Worm (Caenorhabditis elegans) whole organism, L1 larva: Measurements from ENCODE around the gene Y39B6A.41.

Experiments used
- C04F5.9 ChIP-seq: sonication (generic microtip); optimal IDR thresholded peaks from 2 replicates; lab custom pipeline; 2016; ENCODE audit warnings: missing genetic modification characterization, missing compliant biosample characterization
- C34B4.2 ChIP-seq: sonication (generic microtip); optimal IDR thresholded peaks from 2 replicates; lab custom pipeline; 2017; ENCODE audit warnings: mild to moderate bottlenecking, missing genetic modification characterization, missing compliant biosample characterization
- F16B12.6 ChIP-seq: fragments of 150-350 bp; optimal IDR thresholded peaks from 2 replicates; lab custom pipeline; 2014; ENCODE audit warnings: missing biosample characterization, missing genetic modification characterization
- Y116A8C.19 ChIP-seq: sonication (generic microtip); optimal IDR thresholded peaks from 2 replicates; lab custom pipeline; 2016; ENCODE audit warnings: missing compliant biosample characterization, missing genetic modification characterization, borderline replicate concordance
- aly-2 ChIP-seq: fragments of 150-350 bp; optimal IDR thresholded peaks from 2 replicates; lab custom pipeline; 2014; ENCODE audit warnings: missing biosample characterization, missing genetic modification characterization
- blmp-1 ChIP-seq: fragments of 150-350 bp; optimal IDR thresholded peaks from 2 replicates; lab custom pipeline; 2014; ENCODE audit warnings: missing biosample characterization, missing genetic modification characterization
- ceh-8 ChIP-seq: fragments of 200-800 bp; sonication (Bioruptor generic); optimal IDR thresholded peaks from 2 replicates; lab custom pipeline; 2018; ENCODE audit warnings: mild to moderate bottlenecking, missing genetic modification characterization, moderate library complexity, missing compliant biosample characterization
- ceh-88 ChIP-seq: fragments of 200-800 bp; sonication (Bioruptor generic); IDR thresholded peaks from 2 replicates; pipeline ENCODE4 v1.3.6; 2022; ENCODE audit warnings: missing genetic modification characterization, missing compliant biosample characterization
- ces-1 ChIP-seq: fragments of 150-350 bp; optimal IDR thresholded peaks from 2 replicates; lab custom pipeline; 2014; ENCODE audit warnings: missing biosample characterization, missing genetic modification reagents, missing genetic modification characterization
- dpl-1 ChIP-seq, 3 experiments: fragments of 150-350 bp in 2 of 3; sonication (generic microtip) in 1 of 3; optimal IDR thresholded peaks; 2 replicates each; lab custom pipeline; 2014 to 2017; ENCODE audit warnings: missing biosample characterization in 3 of 3, missing genetic modification characterization in 3 of 3, missing genetic modification reagents in 3 of 3
- dsc-1 ChIP-seq: sonication (generic microtip); optimal IDR thresholded peaks from 2 replicates; lab custom pipeline; 2016; ENCODE audit warnings: mild to moderate bottlenecking, missing genetic modification characterization, missing compliant biosample characterization
- efl-1 ChIP-seq, 4 experiments: fragments of 150-350 bp; optimal IDR thresholded peaks in 3 of 4; peaks in 1 of 4; 1 replicate in 1 of 4; 2 replicates in 3 of 4; lab custom pipeline; 2014; ENCODE audit warnings: missing biosample characterization in 2 of 4, missing genetic modification characterization in 2 of 4, missing genetic modification reagents in 2 of 4
- elt-3 ChIP-seq, 6 experiments: fragments of 150-350 bp in 1 of 6; sonication (generic microtip); optimal IDR thresholded peaks; 2 replicates each; lab custom pipeline; 2017 to 2018; ENCODE audit warnings: missing biosample characterization in 6 of 6, missing genetic modification characterization in 6 of 6, inconsistent platforms in 1 of 6
- ets-5 ChIP-seq: fragments of 200-800 bp; sonication (Bioruptor generic); IDR thresholded peaks from 2 replicates; pipeline ENCODE4 v1.3.6; 2022; ENCODE audit warnings: missing genetic modification characterization, missing compliant biosample characterization
- fkh-8 ChIP-seq: sonication (generic microtip); optimal IDR thresholded peaks from 2 replicates; lab custom pipeline; 2016; ENCODE audit warnings: mild to moderate bottlenecking, missing genetic modification characterization, missing compliant biosample characterization
- fos-1 ChIP-seq: fragments of 150-350 bp; optimal IDR thresholded peaks from 2 replicates; lab custom pipeline; 2014; ENCODE audit warnings: missing biosample characterization, missing genetic modification characterization
- irx-1 ChIP-seq: sonication (generic microtip); optimal IDR thresholded peaks from 2 replicates; lab custom pipeline; 2016; ENCODE audit warnings: missing genetic modification characterization, missing compliant biosample characterization
- jun-1 ChIP-seq: fragments of 150-350 bp; optimal IDR thresholded peaks from 2 replicates; lab custom pipeline; 2014; ENCODE audit warnings: missing biosample characterization, missing genetic modification reagents, missing genetic modification characterization
- lin-15B ChIP-seq: fragments of 150-350 bp; sonication (generic microtip); optimal IDR thresholded peaks from 3 replicates; lab custom pipeline; 2014; ENCODE audit warnings: missing biosample characterization, missing genetic modification characterization
- lin-39 ChIP-seq: fragments of 150-350 bp; optimal IDR thresholded peaks from 2 replicates; lab custom pipeline; 2014; ENCODE audit warnings: missing biosample characterization, missing genetic modification reagents, missing genetic modification characterization
- lir-3 ChIP-seq: sonication (generic microtip); optimal IDR thresholded peaks from 2 replicates; lab custom pipeline; 2016; ENCODE audit warnings: mild to moderate bottlenecking, missing genetic modification characterization, moderate library complexity, missing compliant biosample characterization; ENCODE audit not compliant: poor library complexity
- mab-9 ChIP-seq: fragments of 200-800 bp; sonication (Bioruptor generic); IDR thresholded peaks from 2 replicates; pipeline ENCODE4 v1.3.6; 2022; ENCODE audit warnings: missing genetic modification reagents, missing genetic modification characterization, missing compliant biosample characterization
- mdl-1 ChIP-seq, 2 experiments: fragments of 150-350 bp; optimal IDR thresholded peaks; 2 replicates each; lab custom pipeline; 2014 to 2017; ENCODE audit warnings: missing biosample characterization in 2 of 2, missing genetic modification characterization in 2 of 2, inconsistent platforms in 1 of 2
- mef-2 ChIP-seq: fragments of 150-350 bp; optimal IDR thresholded peaks from 2 replicates; lab custom pipeline; 2014; ENCODE audit warnings: missing biosample characterization, missing genetic modification characterization
- nhr-11 ChIP-seq: fragments of 150-350 bp; optimal IDR thresholded peaks from 2 replicates; lab custom pipeline; 2014; ENCODE audit warnings: missing biosample characterization, missing genetic modification characterization
- nhr-12 ChIP-seq: sonication (generic microtip); optimal IDR thresholded peaks from 2 replicates; lab custom pipeline; 2017; ENCODE audit warnings: missing biosample characterization, missing genetic modification characterization
- nhr-19 ChIP-seq: fragments of 200-800 bp; sonication (Bioruptor generic); conservative IDR thresholded peaks from 2 replicates; pipeline ENCODE4 v1.3.6; 2022; ENCODE audit warnings: missing genetic modification characterization, missing compliant biosample characterization
- nhr-20 ChIP-seq: sonication (generic microtip); optimal IDR thresholded peaks from 2 replicates; lab custom pipeline; 2016; ENCODE audit warnings: mild to moderate bottlenecking, missing genetic modification characterization, missing compliant biosample characterization
- nhr-237 ChIP-seq: fragments of 150-350 bp; optimal IDR thresholded peaks from 2 replicates; lab custom pipeline; 2014; ENCODE audit warnings: missing biosample characterization, missing genetic modification characterization
- nhr-47 ChIP-seq: sonication (generic microtip); optimal IDR thresholded peaks from 2 replicates; lab custom pipeline; 2016; ENCODE audit warnings: mild to moderate bottlenecking, missing genetic modification characterization, moderate library complexity, missing compliant biosample characterization
- nhr-77 ChIP-seq: fragments of 150-350 bp; optimal IDR thresholded peaks from 2 replicates; lab custom pipeline; 2014; ENCODE audit warnings: missing biosample characterization, missing genetic modification characterization
- nhr-85 ChIP-seq: sonication (generic microtip); peaks from one replicate; lab custom pipeline; 2016; ENCODE audit warnings: missing genetic modification characterization, inconsistent platforms, missing compliant biosample characterization
- nhr-90 ChIP-seq: sonication (generic microtip); optimal IDR thresholded peaks from 2 replicates; lab custom pipeline; 2016; ENCODE audit warnings: mild to moderate bottlenecking, missing genetic modification characterization, missing compliant biosample characterization; ENCODE audit not compliant: poor library complexity
- pag-3 ChIP-seq: sonication (generic microtip); optimal IDR thresholded peaks from 2 replicates; lab custom pipeline; 2017; ENCODE audit warnings: missing genetic modification characterization, mild to moderate bottlenecking, missing compliant biosample characterization, antibody characterized with exemption, borderline replicate concordance; ENCODE audit not compliant: insufficient read depth
- pqm-1 ChIP-seq: sonication (generic microtip); optimal IDR thresholded peaks from 3 replicates; lab custom pipeline; 2017; ENCODE audit warnings: missing biosample characterization, missing genetic modification characterization
- snpc-4 ChIP-seq: fragments of 150-350 bp; optimal IDR thresholded peaks from 2 replicates; lab custom pipeline; 2014; ENCODE audit warnings: missing biosample characterization, missing genetic modification characterization
- snu-23 ChIP-seq: sonication (generic microtip); optimal IDR thresholded peaks from 2 replicates; lab custom pipeline; 2016; ENCODE audit warnings: missing genetic modification characterization, missing compliant biosample characterization
- sox-4 ChIP-seq: sonication (generic microtip); optimal IDR thresholded peaks from 2 replicates; lab custom pipeline; 2016; ENCODE audit warnings: missing genetic modification characterization, missing compliant biosample characterization
- swsn-7 ChIP-seq: sonication (generic microtip); optimal IDR thresholded peaks from 2 replicates; lab custom pipeline; 2016; ENCODE audit warnings: missing genetic modification characterization, missing compliant biosample characterization
- tlp-1 ChIP-seq: fragments of 150-350 bp; optimal IDR thresholded peaks from 2 replicates; lab custom pipeline; 2014; ENCODE audit warnings: missing biosample characterization, missing genetic modification characterization
- unc-130 ChIP-seq: fragments of 150-350 bp; optimal IDR thresholded peaks from 2 replicates; lab custom pipeline; 2017; ENCODE audit warnings: missing biosample characterization, missing genetic modification characterization, inconsistent platforms
- unc-30 ChIP-seq: sonication (generic microtip); optimal IDR thresholded peaks from 2 replicates; lab custom pipeline; 2017; ENCODE audit warnings: missing biosample characterization, missing genetic modification characterization
- unc-62 ChIP-seq: fragments of 150-350 bp; optimal IDR thresholded peaks from 2 replicates; lab custom pipeline; 2014; ENCODE audit warnings: missing biosample characterization, missing genetic modification reagents, missing genetic modification characterization
- unc-86 ChIP-seq: sonication (generic microtip); optimal IDR thresholded peaks from 2 replicates; lab custom pipeline; 2016; ENCODE audit warnings: missing genetic modification characterization, missing compliant biosample characterization
- xbp-1 ChIP-seq: sonication (generic microtip); optimal IDR thresholded peaks from 2 replicates; lab custom pipeline; 2016; ENCODE audit warnings: missing genetic modification characterization, missing compliant biosample characterization
- zag-1 ChIP-seq: fragments of 150-350 bp; optimal IDR thresholded peaks from 2 replicates; lab custom pipeline; 2014; ENCODE audit warnings: missing biosample characterization, missing genetic modification characterization
- ztf-11 ChIP-seq, 2 experiments: sonication (generic microtip); optimal IDR thresholded peaks; 2 replicates each; lab custom pipeline; 2016 to 2017; ENCODE audit warnings: missing genetic modification characterization in 2 of 2, missing biosample characterization in 1 of 2, missing compliant biosample characterization in 1 of 2

Y39B6A.41 gene

DNA sequence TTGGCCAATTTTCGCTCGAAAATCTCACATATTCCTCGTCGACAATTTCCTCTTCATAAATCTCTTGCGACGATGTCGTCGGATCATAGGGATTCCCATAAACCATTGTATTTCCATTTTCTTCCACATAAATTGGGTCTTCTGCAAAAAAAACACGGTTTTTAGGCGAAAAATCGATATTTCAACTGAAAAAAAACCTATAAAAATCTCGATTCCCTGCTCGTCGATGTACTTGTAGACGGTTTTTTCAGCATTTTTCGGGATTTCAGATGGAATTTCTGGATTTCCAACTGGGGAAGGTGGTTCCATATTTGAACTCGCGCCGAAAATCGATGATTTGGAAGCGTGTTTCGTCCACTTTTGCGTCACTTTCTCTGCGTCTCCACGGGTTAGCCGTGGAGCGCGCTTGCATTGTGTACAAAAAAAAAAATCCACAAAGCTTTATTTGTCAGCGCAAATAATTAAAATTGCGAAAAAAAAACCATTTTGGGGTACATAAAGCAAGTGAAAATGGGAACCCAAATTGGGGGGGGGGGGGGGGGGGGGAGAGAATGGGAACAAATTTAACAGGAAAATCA is 10.2 kb downstream of the Y39B6A.41 start, which contains the start of gene Y39B6A.43 (continued):
- peak; percentile 31 for TF ChIP-seq mef-2 (tag; lab: Kevin White, UChicago)
- peak; percentile 89 for TF ChIP-seq irx-1 (tag; lab: Kevin White, UChicago)
- TF ChIP-seq ets-5 (GFP tag; lab: Robert Waterston, UW) = no peak
- peak; percentile 80 for TF ChIP-seq C04F5.9 (tag; lab: Kevin White, UChicago)
- TF ChIP-seq F16B12.6 (tag; lab: Kevin White, UChicago) = peak; percentile 63
- peak; percentile 99 for TF ChIP-seq nhr-19 (GFP tag; lab: Robert Waterston, UW)
- TF ChIP-seq zag-1 (tag; lab: Kevin White, UChicago) = peak; percentile 58
- TF ChIP-seq blmp-1 (tag; lab: Kevin White, UChicago) = peak; percentile 66
- TF ChIP-seq mdl-1 (tag; optimal IDR thresholded peaks at IDR 0.05; lab: Kevin White, UChicago) = peak in 1 of 2 experiments; percentile 89
- TF ChIP-seq lir-3 (tag; lab: Kevin White, UChicago) = peak; percentile 85
- peak; percentile 93 for TF ChIP-seq xbp-1
- peak; percentile 91 for TF ChIP-seq fos-1
- TF ChIP-seq nhr-12 (tag; lab: Kevin White, UChicago) = no peak
- TF ChIP-seq C34B4.2 = peak; percentile 77
- peak; percentile 86 for TF ChIP-seq unc-130 (tag; lab: Kevin White, UChicago)
- peak; percentile 66 for TF ChIP-seq aly-2 (tag; lab: Kevin White, UChicago)
- peak; percentile 80 for TF ChIP-seq pqm-1 (tag; lab: Kevin White, UChicago)
- TF ChIP-seq elt-3 (tag; optimal IDR thresholded peaks at IDR 0.05; lab: Kevin White, UChicago) = peak in 4 of 6 experiments; percentile 58 to 90 (median 70)
- peak; percentile 86 for TF ChIP-seq ceh-88 (GFP tag; lab: Robert Waterston, UW)
- TF ChIP-seq sox-4 (tag; lab: Kevin White, UChicago) = peak; percentile 66
- TF ChIP-seq jun-1 (tag; lab: Kevin White, UChicago) = peak; percentile 96
- peak; percentile 97 for TF ChIP-seq lin-15B (tag; lab: Kevin White, UChicago)
- peak; percentile 96 for TF ChIP-seq swsn-7 (tag; lab: Kevin White, UChicago)
- peak; percentile 87 for TF ChIP-seq nhr-11 (tag; lab: Kevin White, UChicago)
- peak; percentile 84 for TF ChIP-seq lin-39
- TF ChIP-seq unc-30 (tag; lab: Kevin White, UChicago) = no peak
- TF ChIP-seq Y116A8C.19 = no peak
- peak; percentile 95 for TF ChIP-seq snu-23 (GFP tag; lab: Kevin White, UChicago)
- TF ChIP-seq nhr-237 (tag; lab: Kevin White, UChicago) = peak; percentile 88
- TF ChIP-seq nhr-85 = peak; percentile 97
- TF ChIP-seq pag-3 = no peak
- TF ChIP-seq tlp-1 (tag; lab: Kevin White, UChicago) = no peak
- TF ChIP-seq fkh-8 (tag; lab: Kevin White, UChicago) = peak; percentile 98
- peak; percentile 95 for TF ChIP-seq nhr-20 (tag; lab: Kevin White, UChicago)
- TF ChIP-seq snpc-4 (tag; lab: Kevin White, UChicago) = peak; percentile 85
- peak; percentile 97 for TF ChIP-seq nhr-77 (tag; lab: Kevin White, UChicago)
- TF ChIP-seq ceh-8 (GFP tag; lab: Kevin White, UChicago) = peak; percentile 84
- TF ChIP-seq unc-86 (tag; lab: Kevin White, UChicago) = peak; percentile 96
- TF ChIP-seq mab-9 (GFP tag; lab: Robert Waterston, UW) = peak; percentile 91
- TF ChIP-seq dpl-1 (GFP tag; optimal IDR thresholded peaks at IDR 0.05; lab: Kevin White, UChicago) = peak; percentile 98 to 99 (median 98)
- TF ChIP-seq ces-1 (GFP tag; lab: Kevin White, UChicago) = no peak
- peak; percentile 97 for TF ChIP-seq nhr-90
- peak; percentile 90 for TF ChIP-seq dsc-1 (tag; lab: Kevin White, UChicago)
- TF ChIP-seq nhr-47 (tag; lab: Kevin White, UChicago) = peak; percentile 98
- no peak for TF ChIP-seq unc-62 (GFP tag; lab: Kevin White, UChicago)
- TF ChIP-seq efl-1 (optimal IDR thresholded peaks at IDR 0.05; lab: Kevin White, UChicago) = peak; percentile 99 to 100
- TF ChIP-seq efl-1 (GFP tag; optimal IDR thresholded peaks at IDR 0.05 in 1 of 2; lab: Kevin White, UChicago) = peak; percentile 93 to 100
- TF ChIP-seq ztf-11 (tag; optimal IDR thresholded peaks at IDR 0.05; lab: Kevin White, UChicago) = peak in 1 of 2 experiments; percentile 88
